Fruit fly (Drosophila melanogaster) whole organism, embryonic: Measurements from ENCODE around the gene CG7377.
A peak's percentile ranks its signal among the peaks of the same experiment; 100 is the strongest.

ENCODE experiments used
- Adf1 ChIP-seq: fragments of 200-800 bp; sonication (Bioruptor generic); IDR thresholded peaks from 2 replicates; pipeline ENCODE4 v1.3.6; 2022; ENCODE audit warnings: missing biosample characterization, missing genetic modification characterization
- CG10267 ChIP-seq: fragments of 200-800 bp; sonication (Bioruptor generic); optimal IDR thresholded peaks from 2 replicates; lab custom pipeline; 2018; ENCODE audit warnings: missing biosample characterization, mild to moderate bottlenecking, missing genetic modification characterization, moderate library complexity
- CG10565 ChIP-seq: fragments of 200-800 bp; sonication (Bioruptor generic); optimal IDR thresholded peaks from 3 replicates; lab custom pipeline; 2016; ENCODE audit warnings: missing biosample characterization, mild to moderate bottlenecking, missing genetic modification characterization
- CG11504 ChIP-seq: fragments of 200-800 bp; sonication (Bioruptor generic); optimal IDR thresholded peaks from 3 replicates; lab custom pipeline; 2019; ENCODE audit warnings: missing biosample characterization, mild to moderate bottlenecking, missing genetic modification characterization, moderate library complexity
- CG12942 ChIP-seq: fragments of 200-800 bp; sonication (Bioruptor generic); optimal IDR thresholded peaks from 3 replicates; lab custom pipeline; 2016; ENCODE audit warnings: missing biosample characterization, missing genetic modification characterization
- CG1529 ChIP-seq: fragments of 200-800 bp; sonication (Bioruptor generic); optimal IDR thresholded peaks from 3 replicates; lab custom pipeline; 2018; ENCODE audit warnings: missing biosample characterization, missing genetic modification characterization
- CG18476 ChIP-seq: fragments of 200-800 bp; sonication (Bioruptor generic); optimal IDR thresholded peaks from 2 replicates; lab custom pipeline; 2016; ENCODE audit warnings: missing biosample characterization, mild to moderate bottlenecking, missing genetic modification characterization
- CG2889 ChIP-seq: fragments of 200-800 bp; sonication (Bioruptor generic); IDR thresholded peaks from 3 replicates; pipeline ENCODE4 v1.3.6; 2022; ENCODE audit warnings: missing biosample characterization, missing genetic modification characterization
- CG34224 ChIP-seq: fragments of 200-800 bp; sonication (Bioruptor generic); IDR thresholded peaks from 3 replicates; pipeline ENCODE4 v1.3.6; 2022; ENCODE audit warnings: missing biosample characterization, missing genetic modification characterization; ENCODE audit not compliant: partially characterized antibody
- CG42726 ChIP-seq: fragments of 200-800 bp; sonication (Bioruptor generic); IDR thresholded peaks from 2 replicates; pipeline ENCODE4 v1.3.6; 2022; ENCODE audit warnings: missing biosample characterization, missing genetic modification characterization; ENCODE audit not compliant: partially characterized antibody
- CG6791 ChIP-seq: fragments of 200-800 bp; sonication (Bioruptor generic); IDR thresholded peaks from 3 replicates; pipeline ENCODE4 v1.3.6; 2022; ENCODE audit warnings: missing biosample characterization, missing genetic modification characterization; ENCODE audit not compliant: partially characterized antibody
- CG7271 ChIP-seq: fragments of 200-800 bp; sonication (Bioruptor generic); optimal IDR thresholded peaks from 2 replicates; lab custom pipeline; 2018; ENCODE audit warnings: missing biosample characterization, mild to moderate bottlenecking, missing genetic modification characterization, moderate library complexity
- CG7372 ChIP-seq: fragments of 200-800 bp; sonication (Bioruptor generic); IDR thresholded peaks from 2 replicates; pipeline ENCODE4 v1.3.6; 2022; ENCODE audit warnings: missing biosample characterization, missing genetic modification characterization
- CG7963 ChIP-seq: fragments of 200-800 bp; sonication (Bioruptor generic); IDR thresholded peaks from 3 replicates; pipeline ENCODE4 v1.3.6; 2022; ENCODE audit warnings: missing biosample characterization, missing genetic modification characterization; ENCODE audit not compliant: partially characterized antibody
- CG8359 ChIP-seq: fragments of 200-800 bp; sonication (Bioruptor generic); optimal IDR thresholded peaks from 2 replicates; lab custom pipeline; 2017; ENCODE audit warnings: missing biosample characterization, mild to moderate bottlenecking, missing genetic modification characterization, borderline replicate concordance
- Dbx ChIP-seq: fragments of 200-800 bp; sonication (Bioruptor generic); IDR thresholded peaks from 3 replicates; pipeline ENCODE4 v1.3.6; 2022; ENCODE audit warnings: missing biosample characterization, missing genetic modification characterization
- Dfd ChIP-seq, 2 experiments: fragments of >200 bp; optimal IDR thresholded peaks; 2 replicates each; lab custom pipeline; 2017; ENCODE audit warnings: missing biosample characterization in 2 of 2, missing genetic modification characterization in 2 of 2
- Dll ChIP-seq: fragments of 200-800 bp; sonication (Bioruptor generic); IDR thresholded peaks from 4 replicates; pipeline ENCODE4 v1.3.6; 2022; ENCODE audit warnings: missing biosample characterization, missing genetic modification characterization; ENCODE audit not compliant: partially characterized antibody
- Doc3 ChIP-seq: fragments of 200-800 bp; sonication (Bioruptor generic); IDR thresholded peaks from 3 replicates; pipeline ENCODE4 v1.3.6; 2022; ENCODE audit warnings: missing biosample characterization, missing genetic modification characterization; ENCODE audit not compliant: partially characterized antibody
- Fer1 ChIP-seq: fragments of 200-800 bp; sonication (Bioruptor generic); optimal IDR thresholded peaks from 2 replicates; lab custom pipeline; 2017; ENCODE audit warnings: missing biosample characterization, mild to moderate bottlenecking, missing genetic modification characterization
- Hr3 ChIP-seq: fragments of 200-800 bp; sonication (Bioruptor generic); optimal IDR thresholded peaks from 3 replicates; lab custom pipeline; 2016; ENCODE audit warnings: missing biosample characterization, missing genetic modification characterization
- Hsf ChIP-seq: fragments of 200-800 bp; sonication (Bioruptor generic); optimal IDR thresholded peaks from 3 replicates; lab custom pipeline; 2016; ENCODE audit warnings: missing biosample characterization, missing genetic modification characterization
- Kr ChIP-seq: fragments of 200-800 bp; sonication (Bioruptor generic); optimal IDR thresholded peaks from 2 replicates; lab custom pipeline; 2017; ENCODE audit warnings: missing biosample characterization, mild to moderate bottlenecking, missing genetic modification characterization
- Lim3 ChIP-seq: fragments of 200-800 bp; sonication (Bioruptor generic); IDR thresholded peaks from 2 replicates; pipeline ENCODE4 v1.3.6; 2022; ENCODE audit warnings: missing biosample characterization, missing genetic modification characterization
- Max ChIP-seq: fragments of 200-800 bp; sonication (Bioruptor generic); optimal IDR thresholded peaks from 2 replicates; lab custom pipeline; 2016; ENCODE audit warnings: missing biosample characterization, mild to moderate bottlenecking, missing genetic modification characterization
- Myb ChIP-seq: fragments of 200-800 bp; sonication (Bioruptor generic); optimal IDR thresholded peaks from 2 replicates; lab custom pipeline; 2016; ENCODE audit warnings: missing biosample characterization, missing genetic modification characterization
- Pdp1 ChIP-seq, 2 experiments: fragments of 200-800 bp; sonication (Bioruptor generic); optimal IDR thresholded peaks; 3 replicates each; lab custom pipeline; 2016; ENCODE audit warnings: missing biosample characterization in 2 of 2, missing genetic modification characterization in 2 of 2, mild to moderate bottlenecking in 1 of 2, moderate library complexity in 1 of 2
- Ptx1 ChIP-seq: fragments of 200-800 bp; sonication (Bioruptor generic); IDR thresholded peaks from 2 replicates; pipeline ENCODE4 v1.3.6; 2022; ENCODE audit warnings: missing biosample characterization, missing genetic modification characterization
- Rfx ChIP-seq: fragments of 200-800 bp; sonication (Bioruptor generic); IDR thresholded peaks from 2 replicates; pipeline ENCODE4 v1.3.6; 2022; ENCODE audit warnings: missing biosample characterization, missing genetic modification characterization
- Scr ChIP-seq: fragments of 200-800 bp; sonication (Bioruptor generic); IDR thresholded peaks from 2 replicates; pipeline ENCODE4 v1.3.6; 2022; ENCODE audit warnings: missing biosample characterization, missing genetic modification characterization; ENCODE audit not compliant: partially characterized antibody
- Usf ChIP-seq: fragments of 200-800 bp; sonication (Bioruptor generic); optimal IDR thresholded peaks from 2 replicates; lab custom pipeline; 2017; ENCODE audit warnings: missing genotype, missing biosample characterization, missing genetic modification characterization
- ara ChIP-seq: fragments of 200-800 bp; sonication (Bioruptor generic); IDR thresholded peaks from 2 replicates; pipeline ENCODE4 v1.3.6; 2022; ENCODE audit warnings: missing biosample characterization, missing genetic modification characterization
- bbx ChIP-seq: fragments of 200-800 bp; sonication (Bioruptor generic); IDR thresholded peaks from 2 replicates; pipeline ENCODE4 v1.3.6; 2022; ENCODE audit warnings: missing biosample characterization, missing genetic modification characterization; ENCODE audit not compliant: partially characterized antibody
- bsh ChIP-seq, 2 experiments: fragments of 200-800 bp; sonication (Bioruptor generic); optimal IDR thresholded peaks; 2 replicates each; lab custom pipeline; 2017 to 2018; ENCODE audit warnings: mild to moderate bottlenecking in 2 of 2, missing biosample characterization in 2 of 2, missing genetic modification characterization in 2 of 2, moderate library complexity in 1 of 2
- chinmo ChIP-seq: fragments of 200-800 bp; sonication (Bioruptor generic); IDR thresholded peaks from 4 replicates; pipeline ENCODE4 v1.3.6; 2022; ENCODE audit warnings: missing biosample characterization, missing genetic modification characterization; ENCODE audit not compliant: partially characterized antibody
- corto ChIP-seq: fragments of 200-800 bp; sonication (Bioruptor generic); optimal IDR thresholded peaks from 2 replicates; lab custom pipeline; 2016; ENCODE audit warnings: missing biosample characterization, mild to moderate bottlenecking, missing genetic modification characterization, moderate library complexity
- gcm2 ChIP-seq: fragments of 200-800 bp; sonication (Bioruptor generic); optimal IDR thresholded peaks from 2 replicates; lab custom pipeline; 2016; ENCODE audit warnings: missing biosample characterization, missing genetic modification characterization
- gfzf ChIP-seq: fragments of 200-800 bp; sonication (Bioruptor generic); optimal IDR thresholded peaks from 2 replicates; lab custom pipeline; 2016; ENCODE audit warnings: missing biosample characterization, mild to moderate bottlenecking, missing genetic modification characterization, moderate library complexity
- grau ChIP-seq: fragments of 200-800 bp; optimal IDR thresholded peaks from 3 replicates; lab custom pipeline; 2019; ENCODE audit warnings: missing biosample characterization, mild to moderate bottlenecking, missing genetic modification characterization, moderate library complexity
- hth ChIP-seq: fragments of >200 bp; optimal IDR thresholded peaks from 2 replicates; lab custom pipeline; 2017; ENCODE audit warnings: inconsistent platforms
- mam ChIP-seq: fragments of 200-800 bp; sonication (Bioruptor generic); optimal IDR thresholded peaks from 3 replicates; lab custom pipeline; 2016; ENCODE audit warnings: missing biosample characterization, missing genetic modification characterization
- nmo ChIP-seq: fragments of 200-800 bp; sonication (Bioruptor generic); optimal IDR thresholded peaks from 2 replicates; lab custom pipeline; 2018; ENCODE audit warnings: missing biosample characterization, mild to moderate bottlenecking, missing genetic modification characterization, moderate library complexity
- pb ChIP-seq: fragments of 200-800 bp; sonication (Bioruptor generic); optimal IDR thresholded peaks from 3 replicates; lab custom pipeline; 2016; ENCODE audit warnings: missing biosample characterization, missing genetic modification characterization
- row ChIP-seq: fragments of 200-800 bp; sonication (Bioruptor generic); IDR thresholded peaks from 3 replicates; pipeline ENCODE4 v1.3.6; 2022; ENCODE audit warnings: missing biosample characterization, missing genetic modification characterization
- run ChIP-seq: fragments of 200-800 bp; sonication (Bioruptor generic); optimal IDR thresholded peaks from 3 replicates; lab custom pipeline; 2018; ENCODE audit warnings: missing biosample characterization, mild to moderate bottlenecking, missing genetic modification characterization
- scrt ChIP-seq: fragments of 200-800 bp; sonication (Bioruptor generic); optimal IDR thresholded peaks from 2 replicates; lab custom pipeline; 2018; ENCODE audit warnings: missing biosample characterization, mild to moderate bottlenecking, missing genetic modification characterization, moderate library complexity
- sisA ChIP-seq: fragments of 200-800 bp; sonication (Bioruptor generic); IDR thresholded peaks from 2 replicates; pipeline ENCODE4 v1.3.6; 2022; ENCODE audit warnings: missing biosample characterization, missing genetic modification characterization
- sob ChIP-seq: fragments of 200-800 bp; sonication (Bioruptor generic); IDR thresholded peaks from 2 replicates; pipeline ENCODE4 v1.3.6; 2022; ENCODE audit warnings: missing biosample characterization, missing genetic modification characterization
- tap ChIP-seq: fragments of 200-800 bp; optimal IDR thresholded peaks from 3 replicates; lab custom pipeline; 2019; ENCODE audit warnings: missing biosample characterization, mild to moderate bottlenecking, missing genetic modification characterization, moderate library complexity
- usp ChIP-seq: fragments of >200 bp; optimal IDR thresholded peaks from 2 replicates; lab custom pipeline; 2017; ENCODE audit warnings: missing biosample characterization, missing genetic modification characterization
- vnd ChIP-seq: fragments of 200-800 bp; sonication (Bioruptor generic); IDR thresholded peaks from 3 replicates; pipeline ENCODE4 v1.3.6; 2022; ENCODE audit warnings: missing biosample characterization, missing genetic modification characterization; ENCODE audit not compliant: partially characterized antibody

The CG7377 gene

DNA sequence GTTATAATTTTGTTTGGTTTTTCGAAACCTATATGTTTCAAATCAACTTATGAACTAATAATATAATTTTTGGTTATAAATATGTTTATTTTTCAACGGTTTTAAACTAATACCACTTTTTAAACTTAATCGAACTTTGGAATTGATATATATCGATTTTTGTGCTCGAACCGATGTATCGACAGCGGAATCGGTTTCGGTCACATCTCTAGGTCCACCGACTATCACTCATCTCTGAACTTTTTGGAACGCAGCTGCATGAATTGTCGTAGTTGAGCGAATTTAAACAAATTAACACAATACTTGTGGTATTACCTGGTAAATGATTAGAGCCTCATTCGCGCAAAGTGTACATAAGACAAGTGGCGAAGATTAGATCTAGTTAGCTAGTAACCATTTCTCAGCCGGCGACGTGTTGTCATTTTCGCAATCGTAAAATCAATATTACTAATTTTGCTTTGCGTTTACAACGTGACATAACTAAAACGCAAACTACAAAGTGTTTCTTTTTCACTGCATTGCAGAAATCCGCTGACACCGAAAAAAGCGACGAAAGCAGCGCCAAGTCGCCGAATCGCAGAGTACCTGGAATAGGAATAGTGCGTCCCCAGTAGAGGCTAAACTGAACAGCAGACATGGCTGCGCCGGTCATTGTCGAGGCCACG is 38.5 kb downstream of the CG7377 start, which contains the start of gene Apt1 (continued):
- no peak for TF ChIP-seq Adf1
- TF ChIP-seq hth: no peak
- TF ChIP-seq Ptx1 (GFP tag; lab: Robert Waterston, UW): no peak
- no peak for TF ChIP-seq tap (tag; lab: Kevin White, UChicago)
- TF ChIP-seq Lim3: no peak
- peak; percentile 93 for TF ChIP-seq Doc3 (GFP tag; lab: Robert Waterston, UW)
- TF ChIP-seq Hr3: no peak
- peak; percentile 18 for TF ChIP-seq nmo (GFP tag; lab: Kevin White, UChicago)
- peak; percentile 1 for TF ChIP-seq CG7271 (tag; lab: Kevin White, UChicago)
- peak; percentile 52 for TF ChIP-seq sob (GFP tag; lab: Robert Waterston, UW)
- no peak for TF ChIP-seq Kr
- TF ChIP-seq Pdp1 (GFP tag; optimal IDR thresholded peaks at IDR 0.05; lab: Kevin White, UChicago): peak in 1 of 2 experiments; percentile 65
- peak; percentile 97; the same call in 1 of the 2 replicates for TF ChIP-seq CG42726 (GFP tag; lab: Robert Waterston, UW)
- TF ChIP-seq row: peak; percentile 60
- no peak for TF ChIP-seq Usf (GFP tag; lab: Kevin White, UChicago)
- peak; percentile 11 for TF ChIP-seq grau
- no peak for TF ChIP-seq usp (GFP tag; lab: Kevin White, UChicago)
- TF ChIP-seq sisA (GFP tag; lab: Robert Waterston, UW): no peak
- no peak for TF ChIP-seq mam (GFP tag; lab: Kevin White, UChicago)
- TF ChIP-seq pb (GFP tag; lab: Kevin White, UChicago): no peak
- TF ChIP-seq chinmo (GFP tag; lab: Robert Waterston, UW): peak; percentile 87; the same call in 2 of the 4 replicates
- peak; percentile 95 for TF ChIP-seq vnd (GFP tag; lab: Robert Waterston, UW)
- TF ChIP-seq Scr (GFP tag; lab: Robert Waterston, UW): peak; percentile 95
- TF ChIP-seq CG10267: peak; percentile 44
- no peak for TF ChIP-seq CG2889 (GFP tag; lab: Robert Waterston, UW)
- peak; percentile 30; the same call in 1 of the 3 replicates for TF ChIP-seq Dbx (GFP tag; lab: Robert Waterston, UW)
- TF ChIP-seq Rfx: no peak; the same call in 1 of the 2 replicates
- no peak for TF ChIP-seq ara
- TF ChIP-seq CG10565: no peak
- TF ChIP-seq CG18476 (GFP tag; lab: Kevin White, UChicago): no peak
- TF ChIP-seq CG6791 (GFP tag; lab: Robert Waterston, UW): peak; percentile 98
- TF ChIP-seq bbx: peak; percentile 97
- TF ChIP-seq Myb (GFP tag; lab: Kevin White, UChicago): peak; percentile 90
- TF ChIP-seq bsh (GFP tag; optimal IDR thresholded peaks at IDR 0.05; lab: Kevin White, UChicago): no peak
- no peak for TF ChIP-seq CG1529 (GFP tag; lab: Kevin White, UChicago)
- TF ChIP-seq CG11504 (tag; lab: Kevin White, UChicago): no peak
- no peak for TF ChIP-seq Dfd (GFP tag; optimal IDR thresholded peaks at IDR 0.05; lab: Kevin White, UChicago)
- TF ChIP-seq CG34224: peak; percentile 97

DNA sequence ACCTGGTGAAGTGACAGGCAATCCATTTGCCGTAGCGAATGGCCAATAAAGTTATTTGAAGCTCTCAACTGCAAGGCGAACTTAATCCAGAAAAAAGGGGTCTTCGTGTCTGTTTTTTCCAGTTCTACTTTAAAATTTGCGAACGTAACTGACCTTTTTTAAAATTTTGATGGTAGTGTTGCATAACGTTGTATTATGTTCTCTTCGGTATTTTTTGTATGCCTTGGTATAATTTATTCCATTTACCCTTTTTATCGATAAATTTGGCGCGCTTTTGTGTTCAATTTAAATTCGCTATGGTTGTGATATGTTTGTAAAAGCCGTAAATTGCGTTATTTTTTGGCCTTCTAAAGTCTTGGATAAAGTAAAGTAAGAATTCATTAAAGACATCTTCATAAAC is 41.2 kb downstream of the CG7377 start:
- TF ChIP-seq CG7372 (GFP tag; lab: Robert Waterston, UW) (no peak), corto (no peak), scrt (GFP tag; lab: Kevin White, UChicago) (no peak), gfzf (GFP tag; lab: Kevin White, UChicago) (peak; percentile 60), CG12942 (GFP tag; lab: Kevin White, UChicago) (no peak), Dll (GFP tag; lab: Robert Waterston, UW) (peak; percentile 32; the same call in 1 of the 4 replicates), Fer1 (GFP tag; lab: Kevin White, UChicago) (no peak), Max (GFP tag; lab: Kevin White, UChicago) (no peak), gcm2 (GFP tag; lab: Kevin White, UChicago) (no peak), CG7963 (no peak), Hsf (GFP tag; lab: Kevin White, UChicago) (no peak), Ptx1 (GFP tag; lab: Robert Waterston, UW) (no peak), run (tag; lab: Kevin White, UChicago) (no peak), CG8359 (GFP tag; lab: Kevin White, UChicago) (no peak)
